Worm (Caenorhabditis elegans) whole organism, late embryonic: Measurements from ENCODE around the gene F07G6.8.

Source experiments
- C08G9.2 ChIP-seq: sonication (generic microtip); optimal IDR thresholded peaks from 2 replicates; lab custom pipeline; 2016; ENCODE audit warnings: mild to moderate bottlenecking, missing genetic modification characterization, moderate library complexity, missing compliant biosample characterization
- F13H6.1 ChIP-seq: sonication (generic microtip); optimal IDR thresholded peaks from 2 replicates; lab custom pipeline; 2016; ENCODE audit warnings: missing genetic modification characterization, missing compliant biosample characterization
- dve-1 ChIP-seq: sonication (generic microtip); optimal IDR thresholded peaks from 2 replicates; lab custom pipeline; 2017; ENCODE audit warnings: antibody characterized with exemption, mild to moderate bottlenecking, missing genetic modification characterization, missing compliant biosample characterization
- madf-2 ChIP-seq: sonication (generic microtip); optimal IDR thresholded peaks from 2 replicates; lab custom pipeline; 2017; ENCODE audit warnings: missing genetic modification characterization, missing compliant biosample characterization
- nfya-1 ChIP-seq: sonication (generic microtip); optimal IDR thresholded peaks from 2 replicates; lab custom pipeline; 2017; ENCODE audit warnings: missing genetic modification characterization, mild to moderate bottlenecking, missing compliant biosample characterization, antibody characterized with exemption, moderate library complexity
- pha-4 ChIP-seq: fragments of 150-350 bp; optimal IDR thresholded peaks from 2 replicates; lab custom pipeline; 2018; ENCODE audit warnings: missing biosample characterization, missing genetic modification reagents, missing genetic modification characterization
- pqm-1 ChIP-seq: sonication (generic microtip); optimal IDR thresholded peaks from 2 replicates; lab custom pipeline; 2016; ENCODE audit warnings: missing genetic modification characterization, missing compliant biosample characterization
- pros-1 ChIP-seq: fragments of 150-350 bp; optimal IDR thresholded peaks from 2 replicates; lab custom pipeline; 2014; ENCODE audit warnings: missing biosample characterization, missing genetic modification reagents, missing genetic modification characterization

DNA sequence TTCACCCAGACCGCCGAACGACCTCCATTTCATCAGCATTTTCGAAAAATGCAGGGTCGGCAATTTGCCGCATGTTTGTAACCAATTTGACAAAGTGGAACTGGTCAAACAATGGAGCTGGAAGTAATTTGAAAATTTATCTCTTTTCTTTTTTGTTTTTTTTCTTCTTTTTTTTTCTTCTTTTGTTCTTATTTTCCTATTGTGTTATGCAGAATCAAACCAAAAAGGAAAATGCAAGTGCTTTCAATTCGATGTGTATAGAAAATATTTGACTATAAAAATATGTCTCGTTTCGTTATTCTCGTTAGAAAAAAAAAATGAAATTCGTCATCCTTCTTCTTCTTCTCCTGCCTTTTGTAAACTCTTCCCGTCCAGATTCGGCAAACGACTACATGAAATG lies 17.3 kb upstream of the F07G6.8 start, which contains the start of gene F07G6.10:
- TF ChIP-seq nfya-1 (tag; lab: Kevin White, UChicago) (no peak), madf-2 (tag; lab: Kevin White, UChicago) (no peak), pqm-1 (tag; lab: Kevin White, UChicago) (no peak), F13H6.1 (tag; lab: Kevin White, UChicago) (no peak), pha-4 (tag; lab: Kevin White, UChicago) (no peak), C08G9.2 (tag; lab: Kevin White, UChicago) (no peak), dve-1 (tag; lab: Kevin White, UChicago) (no peak), pros-1 (no peak)
